Worm (Caenorhabditis elegans): ENCODE results near the gene R07C12.1.
"Not testable (repeated sequence)": the region's sequence is repeated elsewhere in the genome, so short reads cannot be mapped to it uniquely, and the experiment has no call there.

R07C12.1 gene

DNA sequence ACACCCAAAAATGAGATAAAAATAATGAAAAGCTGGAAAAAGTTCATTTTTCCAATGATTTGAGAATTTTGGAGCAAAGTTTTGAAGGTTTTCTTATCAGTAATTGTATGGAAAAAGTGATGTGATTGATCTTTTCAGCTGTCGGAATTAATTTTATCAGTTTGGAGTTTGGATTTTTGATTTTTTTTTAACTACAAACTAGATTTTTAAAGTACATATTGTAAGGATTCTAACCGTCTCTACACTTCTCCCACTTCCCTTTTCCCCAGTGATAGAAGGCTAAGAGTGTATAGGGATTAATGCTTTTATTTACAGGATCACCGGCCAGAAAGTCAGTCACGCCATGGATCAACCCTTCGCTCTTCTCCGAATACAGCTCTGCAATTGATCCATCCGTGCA, 26.6 kb upstream of the R07C12.1 start, which contains the start of gene F49F1.7:
Gene F49F1.7 (minus strand): TSS at position 101 of the 400 bp plus-strand sequence.
- not testable (repeated sequence) for TF ChIP-seq tab-1 (GFP tag; IDR thresholded peaks at IDR 0.05); ref-1 (GFP tag; conservative IDR thresholded peaks at IDR 0.05); ztf-29 (GFP tag; IDR thresholded peaks at IDR 0.05)

DNA sequence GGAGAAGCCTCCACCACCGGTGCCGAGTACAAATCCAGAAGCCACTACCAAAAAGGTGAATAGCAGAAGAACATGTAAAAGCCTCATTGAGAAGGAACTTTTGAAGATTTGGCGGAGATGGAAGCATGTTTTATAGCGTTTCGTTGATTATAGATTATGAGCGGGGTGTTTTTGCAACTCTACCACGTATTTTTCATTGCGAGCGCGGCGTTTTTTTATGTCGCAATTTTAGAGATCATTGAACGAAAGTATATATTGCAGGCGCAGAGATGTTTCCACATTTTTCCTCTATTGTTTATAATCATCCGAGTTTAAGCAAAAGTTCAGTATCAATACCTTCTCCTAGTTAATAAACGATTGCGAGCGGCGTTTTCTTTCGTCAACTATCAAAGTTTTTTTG, 16.5 kb upstream of the R07C12.1 start, which contains the start of gene F49F1.17:
Gene F49F1.17 (minus strand): TSS at position 101 of the 400 bp plus-strand sequence.
- TF ChIP-seq med-1 (GFP tag; optimal IDR thresholded peaks at IDR 0.05; ENCODE audit: insufficient read depth) (no peak), flt-1 (GFP tag; IDR thresholded peaks at IDR 0.05) (no peak), klf-2 (GFP tag; conservative IDR thresholded peaks at IDR 0.05) (no peak), ztf-23 (GFP tag; IDR thresholded peaks at IDR 0.05) (no peak), cog-1 (tag; optimal IDR thresholded peaks at IDR 0.05) (no peak), ref-1 (GFP tag; conservative IDR thresholded peaks at IDR 0.05) (no peak), tab-1 (GFP tag; IDR thresholded peaks at IDR 0.05) (no peak)

DNA sequence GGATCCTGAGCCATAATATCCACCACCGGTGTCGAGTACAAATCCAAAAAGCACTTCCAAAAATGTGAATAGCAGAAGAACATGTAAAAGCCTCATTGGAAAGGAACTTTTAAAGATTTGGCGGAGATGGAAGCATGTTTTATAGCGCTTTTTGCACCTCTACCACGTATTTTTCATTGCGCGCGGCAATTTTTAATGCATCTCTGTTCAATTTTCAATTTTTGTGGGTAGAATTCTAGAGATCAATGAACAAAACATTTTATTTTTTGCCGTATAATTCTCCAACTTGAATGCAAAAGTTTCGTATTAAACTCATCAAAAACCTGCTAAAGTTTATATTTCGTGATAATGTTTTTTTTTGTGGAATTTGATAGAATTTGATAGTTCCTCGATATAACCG, 14.8 kb upstream of the R07C12.1 start, which contains the start of gene F49F1.9:
Gene F49F1.9 (minus strand): TSS at position 101 of the 400 bp plus-strand sequence.
- TF ChIP-seq ztf-29 (GFP tag; IDR thresholded peaks at IDR 0.05): no peak
- TF ChIP-seq ztf-23 (GFP tag; IDR thresholded peaks at IDR 0.05): no peak
- no peak for TF ChIP-seq ref-1 (GFP tag; conservative IDR thresholded peaks at IDR 0.05)
- no peak for TF ChIP-seq klf-2 (GFP tag; conservative IDR thresholded peaks at IDR 0.05)
- no peak for TF ChIP-seq cog-1 (tag; optimal IDR thresholded peaks at IDR 0.05)

- no peak for TF ChIP-seq ztf-29 (GFP tag; IDR thresholded peaks at IDR 0.05)
- TF ChIP-seq T22C8.4 (GFP tag; IDR thresholded peaks at IDR 0.05): no peak
- no peak for TF ChIP-seq klf-2 (GFP tag; conservative IDR thresholded peaks at IDR 0.05)
- TF ChIP-seq cog-1 (tag; optimal IDR thresholded peaks at IDR 0.05): no peak
- TF ChIP-seq med-1 (GFP tag; optimal IDR thresholded peaks at IDR 0.05; ENCODE audit: insufficient read depth): no peak
- no peak for TF ChIP-seq flt-1 (GFP tag; IDR thresholded peaks at IDR 0.05)
- no peak for TF ChIP-seq ref-1 (GFP tag; conservative IDR thresholded peaks at IDR 0.05)
- TF ChIP-seq ztf-23 (GFP tag; IDR thresholded peaks at IDR 0.05): no peak
- no peak for TF ChIP-seq tab-1 (GFP tag; IDR thresholded peaks at IDR 0.05)
Observed at ce11 chrIV:4139022-4139421, 13.2 kb upstream of the R07C12.1 start, which contains the start of gene F49F1.10. Gene F49F1.10, minus strand, starts transcription at chrIV:4139122.

- TF ChIP-seq ztf-29 (GFP tag; IDR thresholded peaks at IDR 0.05) (no peak), med-1 (GFP tag; optimal IDR thresholded peaks at IDR 0.05; ENCODE audit: insufficient read depth) (no peak), flt-1 (GFP tag; IDR thresholded peaks at IDR 0.05) (no peak), ref-1 (GFP tag; conservative IDR thresholded peaks at IDR 0.05) (no peak), cog-1 (tag; optimal IDR thresholded peaks at IDR 0.05) (no peak), klf-2 (GFP tag; conservative IDR thresholded peaks at IDR 0.05) (no peak), tab-1 (GFP tag; IDR thresholded peaks at IDR 0.05) (no peak), ztf-23 (GFP tag; IDR thresholded peaks at IDR 0.05) (no peak), T22C8.4 (GFP tag; IDR thresholded peaks at IDR 0.05) (no peak)
Observed at ce11 chrIV:4140265-4140664, 12.0 kb upstream of the R07C12.1 start, which contains the start of gene F49F1.18. Gene F49F1.18, minus strand, starts transcription at chrIV:4140365.

DNA sequence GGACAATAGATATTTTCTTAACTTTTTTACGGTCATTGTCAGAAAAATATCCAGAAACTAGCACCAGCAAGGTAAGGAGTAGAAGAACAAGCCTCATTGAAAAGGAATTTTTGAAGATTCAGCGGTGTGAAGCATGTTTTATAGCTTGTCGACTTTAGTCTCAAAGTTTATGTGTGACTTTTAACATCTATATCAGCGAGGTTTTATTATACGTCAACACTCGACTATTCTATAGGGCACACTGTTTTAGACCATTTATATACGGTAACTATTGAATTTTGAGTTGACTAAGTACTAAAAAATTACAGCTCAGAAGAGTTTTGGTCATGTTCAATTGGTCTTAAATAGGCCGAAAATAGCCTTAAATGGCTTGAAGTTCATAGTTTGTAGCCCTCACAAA, 10.9 kb upstream of the R07C12.1 start, which contains the start of gene F49F1.11:
Gene F49F1.11 (minus strand): TSS at position 101 of the 400 bp plus-strand sequence.
- no peak for TF ChIP-seq ref-1 (GFP tag; conservative IDR thresholded peaks at IDR 0.05)
- no peak for TF ChIP-seq flt-1 (GFP tag; IDR thresholded peaks at IDR 0.05)
- no peak for TF ChIP-seq cog-1 (tag; optimal IDR thresholded peaks at IDR 0.05)
- no peak for TF ChIP-seq ztf-23 (GFP tag; IDR thresholded peaks at IDR 0.05)
- TF ChIP-seq tab-1 (GFP tag; IDR thresholded peaks at IDR 0.05): no peak
- TF ChIP-seq klf-2 (GFP tag; conservative IDR thresholded peaks at IDR 0.05): no peak
- no peak for TF ChIP-seq med-1 (GFP tag; optimal IDR thresholded peaks at IDR 0.05; ENCODE audit: insufficient read depth)
- TF ChIP-seq T22C8.4 (GFP tag; IDR thresholded peaks at IDR 0.05): no peak
- no peak for TF ChIP-seq ztf-29 (GFP tag; IDR thresholded peaks at IDR 0.05)

- TF ChIP-seq T22C8.4 (GFP tag; IDR thresholded peaks at IDR 0.05); ztf-23 (GFP tag; IDR thresholded peaks at IDR 0.05); ref-1 (GFP tag; conservative IDR thresholded peaks at IDR 0.05): not testable (repeated sequence)
Observed at ce11 chrIV:4142986-4143385, 9.3 kb upstream of the R07C12.1 start, which contains the start of gene F49F1.12. Gene F49F1.12, minus strand, starts transcription at chrIV:4143086.

DNA sequence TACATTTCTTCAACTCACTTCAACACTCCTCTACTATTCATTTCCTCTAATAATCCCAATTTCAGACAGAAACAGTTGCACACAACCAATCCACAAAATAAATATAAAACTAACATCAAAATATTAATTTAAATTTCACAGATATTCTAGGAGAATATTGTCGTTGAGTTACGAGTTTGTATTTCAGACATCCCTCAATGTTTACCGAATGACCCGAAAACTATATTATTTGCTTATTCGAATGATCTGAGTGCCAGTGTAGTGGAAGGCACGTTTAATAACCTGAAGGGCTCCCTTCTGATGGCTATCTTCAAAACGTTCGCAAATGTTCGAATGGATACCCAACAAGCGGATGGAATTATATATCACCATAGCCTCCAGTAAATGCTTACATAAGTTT, 7.5 kb upstream of the R07C12.1 start, which contains the start of gene R07C12.3:
Gene R07C12.3 (plus strand): TSS at position 301 of the 400 bp plus-strand sequence.
- TF ChIP-seq ztf-29 (GFP tag; IDR thresholded peaks at IDR 0.05) (no peak), med-1 (GFP tag; optimal IDR thresholded peaks at IDR 0.05; ENCODE audit: insufficient read depth) (no peak), ref-1 (GFP tag; conservative IDR thresholded peaks at IDR 0.05) (no peak), tab-1 (GFP tag; IDR thresholded peaks at IDR 0.05) (no peak), cog-1 (tag; optimal IDR thresholded peaks at IDR 0.05) (no peak), T22C8.4 (GFP tag; IDR thresholded peaks at IDR 0.05) (no peak), ztf-23 (GFP tag; IDR thresholded peaks at IDR 0.05) (no peak), flt-1 (GFP tag; IDR thresholded peaks at IDR 0.05) (no peak), klf-2 (GFP tag; conservative IDR thresholded peaks at IDR 0.05) (no peak)

- TF ChIP-seq T22C8.4 (GFP tag; IDR thresholded peaks at IDR 0.05) (no peak), ref-1 (GFP tag; conservative IDR thresholded peaks at IDR 0.05) (no peak), tab-1 (GFP tag; IDR thresholded peaks at IDR 0.05) (no peak)
Observed at ce11 chrIV:4147891-4148290, 4.4 kb upstream of the R07C12.1 start.

- no peak for TF ChIP-seq ref-1 (GFP tag; conservative IDR thresholded peaks at IDR 0.05)
- no peak for TF ChIP-seq flt-1 (GFP tag; IDR thresholded peaks at IDR 0.05)
- TF ChIP-seq T22C8.4 (GFP tag; IDR thresholded peaks at IDR 0.05): no peak
- no peak for TF ChIP-seq ztf-23 (GFP tag; IDR thresholded peaks at IDR 0.05)
- no peak for TF ChIP-seq klf-2 (GFP tag; conservative IDR thresholded peaks at IDR 0.05)
- TF ChIP-seq ztf-29 (GFP tag; IDR thresholded peaks at IDR 0.05): no peak
- no peak for TF ChIP-seq cog-1 (tag; optimal IDR thresholded peaks at IDR 0.05)
- TF ChIP-seq med-1 (GFP tag; optimal IDR thresholded peaks at IDR 0.05; ENCODE audit: insufficient read depth): no peak
- TF ChIP-seq tab-1 (GFP tag; IDR thresholded peaks at IDR 0.05): no peak
Observed at ce11 chrIV:4150138-4150537, 2.1 kb upstream of the R07C12.1 start.

Measured in whole organism, midembryonic.